Fruit fly (Drosophila melanogaster): ENCODE data around the gene CG31140.

CG31140 gene

dm6 chr3R:23939921-23940839 lies 22.8 kb upstream of the CG31140 start (continued):
- peak; percentile 98 for TF ChIP-seq sens (GFP tag)
- peak; percentile 88 for TF ChIP-seq HHEX (GFP tag; optimal IDR thresholded peaks at IDR 0.05)
- TF ChIP-seq CG7963 (GFP tag; IDR thresholded peaks at IDR 0.05; ENCODE audit: partially characterized antibody) = no peak
- peak; percentile 9 for TF ChIP-seq CG12155 (GFP tag; optimal IDR thresholded peaks at IDR 0.05)

dm6 chr3R:23940840-23941364 lies 22.1 kb upstream of the CG31140 start:
- TF ChIP-seq sqz (GFP tag; optimal IDR thresholded peaks at IDR 0.05) (peak; percentile 46), mam (GFP tag; optimal IDR thresholded peaks at IDR 0.05) (no peak), Dfd (GFP tag; optimal IDR thresholded peaks at IDR 0.05) (no peak), chn (GFP tag; optimal IDR thresholded peaks at IDR 0.05) (no peak), CG15011 (GFP tag; optimal IDR thresholded peaks at IDR 0.05) (no peak), Ets65A (GFP tag) (peak; percentile 45), CG17359 (tag; optimal IDR thresholded peaks at IDR 0.05) (no peak), croc (GFP tag; conservative IDR thresholded peaks at IDR 0.05) (no peak), ro (GFP tag; IDR thresholded peaks at IDR 0.05) (no peak), CG17328 (GFP tag; IDR thresholded peaks at IDR 0.05) (no peak), Dref (GFP tag; IDR thresholded peaks at IDR 0.05) (no peak), CG10431 (GFP tag; optimal IDR thresholded peaks at IDR 0.05) (no peak), Hr78 (GFP tag; optimal IDR thresholded peaks at IDR 0.05) (no peak), vvl (GFP tag; IDR thresholded peaks at IDR 0.05) (peak; percentile 7; the same call in 1 of the 2 replicates), trh (GFP tag; optimal IDR thresholded peaks at IDR 0.05) (no peak), usp (GFP tag; optimal IDR thresholded peaks at IDR 0.05) (no peak), CG7987 (GFP tag; optimal IDR thresholded peaks at IDR 0.05) (peak; percentile 58), Xrp1 (GFP tag; IDR thresholded peaks at IDR 0.05) (no peak), pfk (GFP tag; optimal IDR thresholded peaks at IDR 0.05) (no peak), Hr3 (GFP tag; optimal IDR thresholded peaks at IDR 0.05) (no peak), Med (GFP tag) (peak; percentile 51), CG8359 (GFP tag; optimal IDR thresholded peaks at IDR 0.05; ENCODE audit: borderline replicate concordance) (no peak), CG7372 (GFP tag; IDR thresholded peaks at IDR 0.05) (0 out of 2 replicates have a peak, but pooled peaks have one; percentile 4), sens (GFP tag) (peak; percentile 54), ash1 (GFP tag; optimal IDR thresholded peaks at IDR 0.05) (no peak), CG16863 (GFP tag; optimal IDR thresholded peaks at IDR 0.05) (no peak), CG6791 (GFP tag; IDR thresholded peaks at IDR 0.05; ENCODE audit: partially characterized antibody) (no peak), grn (GFP tag; optimal IDR thresholded peaks at IDR 0.05) (no peak), cwo (GFP tag; optimal IDR thresholded peaks at IDR 0.05) (peak; percentile 95)

dm6 chr3R:23941643-23942424 lies 21.1 kb upstream of the CG31140 start:
- TF ChIP-seq Pdp1 (GFP tag; optimal IDR thresholded peaks at IDR 0.05) = peak; percentile 37 to 96
- TF ChIP-seq Atf-2 (GFP tag; optimal IDR thresholded peaks at IDR 0.05) = no peak
- TF ChIP-seq CG42726 (GFP tag; IDR thresholded peaks at IDR 0.05; ENCODE audit: partially characterized antibody) = no peak
- TF ChIP-seq nau (GFP tag; optimal IDR thresholded peaks at IDR 0.05) = peak; percentile 7
- TF ChIP-seq H2.0 (GFP tag; IDR thresholded peaks at IDR 0.05) = 0 out of 2 replicates have a peak, but pooled peaks have one; percentile 9
- TF ChIP-seq sim (GFP tag; IDR thresholded peaks at IDR 0.05) = no peak
- TF ChIP-seq CG11560 (tag; IDR thresholded peaks at IDR 0.05) = 0 out of 3 replicates have a peak, but pooled peaks have one; percentile 25
- TF ChIP-seq Lim3 (GFP tag; IDR thresholded peaks at IDR 0.05) = no peak
- TF ChIP-seq zfh2 (GFP tag; optimal IDR thresholded peaks at IDR 0.05) = peak; percentile 20
- TF ChIP-seq cwo (GFP tag; optimal IDR thresholded peaks at IDR 0.05) = no peak
- 0 out of 3 replicates have a peak, but pooled peaks have one; percentile 34 for TF ChIP-seq CG17361 (GFP tag; IDR thresholded peaks at IDR 0.05)
- TF ChIP-seq CG15514 (GFP tag; optimal IDR thresholded peaks at IDR 0.05) = peak; percentile 11
- peak; percentile 57 for TF ChIP-seq ranshi (GFP tag; IDR thresholded peaks at IDR 0.05)
- peak; percentile 18; the same call in 1 of the 2 replicates for TF ChIP-seq E2f2 (GFP tag; IDR thresholded peaks at IDR 0.05)
- no peak for TF ChIP-seq CG10147 (GFP tag; optimal IDR thresholded peaks at IDR 0.05)

All from whole organism, embryonic.